Worm (Caenorhabditis elegans) whole organism, mixed stage, embryonic: ENCODE results near the gene T23G4.2.

Experiments used
- M03D4.4 ChIP-seq: sonication (generic microtip); optimal IDR thresholded peaks from 2 replicates; lab custom pipeline; 2017; ENCODE audit warnings: mild to moderate bottlenecking, missing genetic modification characterization, missing compliant biosample characterization
- bed-3 ChIP-seq: fragments of 200-800 bp; sonication (Bioruptor generic); optimal IDR thresholded peaks from 3 replicates; lab custom pipeline; 2018; ENCODE audit warnings: mild to moderate bottlenecking, missing genetic modification characterization, moderate library complexity, missing compliant biosample characterization
- ceh-39 ChIP-seq: fragments of 150-350 bp; optimal IDR thresholded peaks from 2 replicates; lab custom pipeline; 2014; ENCODE audit warnings: missing biosample characterization, missing genetic modification characterization
- ceh-43 ChIP-seq: fragments of 200-800 bp; sonication (Bioruptor generic); optimal IDR thresholded peaks from 2 replicates; lab custom pipeline; 2018; ENCODE audit warnings: mild to moderate bottlenecking, missing genetic modification characterization, moderate library complexity, missing compliant biosample characterization
- ceh-83 ChIP-seq: fragments of 200-800 bp; sonication (Bioruptor generic); optimal IDR thresholded peaks from 2 replicates; lab custom pipeline; 2018; ENCODE audit warnings: mild to moderate bottlenecking, missing genetic modification characterization, missing compliant biosample characterization
- ces-1 ChIP-seq: fragments of 150-350 bp; optimal IDR thresholded peaks from 2 replicates; lab custom pipeline; 2014; ENCODE audit warnings: missing biosample characterization, missing genetic modification reagents, missing genetic modification characterization
- cnd-1 ChIP-seq: fragments of 200-800 bp; sonication (Bioruptor generic); optimal IDR thresholded peaks from 2 replicates; lab custom pipeline; 2018; ENCODE audit warnings: mild to moderate bottlenecking, missing genetic modification characterization, missing compliant biosample characterization
- drap-1 ChIP-seq: fragments of 200-800 bp; sonication (Bioruptor generic); optimal IDR thresholded peaks from 3 replicates; lab custom pipeline; 2018; ENCODE audit warnings: mild to moderate bottlenecking, missing genetic modification characterization, missing compliant biosample characterization
- elt-1 ChIP-seq: sonication (generic microtip); optimal IDR thresholded peaks from 2 replicates; lab custom pipeline; 2017; ENCODE audit warnings: missing genetic modification characterization, mild to moderate bottlenecking, missing compliant biosample characterization, antibody characterized with exemption, moderate library complexity, borderline replicate concordance; ENCODE audit not compliant: insufficient read depth
- elt-3 ChIP-seq: fragments of 150-350 bp; optimal IDR thresholded peaks from 2 replicates; lab custom pipeline; 2014; ENCODE audit warnings: missing biosample characterization, missing genetic modification characterization
- flh-1 ChIP-seq: fragments of 200-800 bp; sonication (Bioruptor generic); optimal IDR thresholded peaks from 2 replicates; lab custom pipeline; 2018; ENCODE audit warnings: mild to moderate bottlenecking, missing genetic modification characterization, moderate library complexity, missing compliant biosample characterization
- ham-2 ChIP-seq: fragments of 200-800 bp; sonication (Bioruptor generic); optimal IDR thresholded peaks from 2 replicates; lab custom pipeline; 2018; ENCODE audit warnings: mild to moderate bottlenecking, missing genetic modification characterization, missing compliant biosample characterization
- lin-13 ChIP-seq: fragments of 150-350 bp; optimal IDR thresholded peaks from 2 replicates; lab custom pipeline; 2014; ENCODE audit warnings: missing biosample characterization, missing genetic modification characterization
- lin-32 ChIP-seq: fragments of 200-800 bp; sonication (Bioruptor generic); optimal IDR thresholded peaks from 2 replicates; lab custom pipeline; 2018; ENCODE audit warnings: mild to moderate bottlenecking, missing genetic modification characterization, missing compliant biosample characterization
- lsy-2 ChIP-seq: fragments of 150-350 bp; optimal IDR thresholded peaks from 2 replicates; lab custom pipeline; 2014; ENCODE audit warnings: missing biosample characterization, missing genetic modification characterization
- mab-5 ChIP-seq: fragments of 150-350 bp; optimal IDR thresholded peaks from 2 replicates; lab custom pipeline; 2014; ENCODE audit warnings: missing biosample characterization, missing genetic modification characterization
- mep-1 ChIP-seq: fragments of 150-350 bp; optimal IDR thresholded peaks from 2 replicates; lab custom pipeline; 2017; ENCODE audit warnings: missing biosample characterization, missing genetic modification reagents, missing genetic modification characterization, inconsistent platforms
- mls-2 ChIP-seq: sonication (generic microtip); optimal IDR thresholded peaks from 2 replicates; lab custom pipeline; 2016; ENCODE audit warnings: mild to moderate bottlenecking, missing genetic modification characterization, moderate library complexity, missing compliant biosample characterization
- nhr-12 ChIP-seq: fragments of 150-350 bp; optimal IDR thresholded peaks from 2 replicates; lab custom pipeline; 2014; ENCODE audit warnings: missing biosample characterization, missing genetic modification characterization
- nhr-2 ChIP-seq: fragments of 150-350 bp; optimal IDR thresholded peaks from 2 replicates; lab custom pipeline; 2014; ENCODE audit warnings: missing biosample characterization, missing genetic modification characterization
- nhr-237 ChIP-seq: fragments of 150-350 bp; optimal IDR thresholded peaks from 2 replicates; lab custom pipeline; 2014; ENCODE audit warnings: missing biosample characterization, missing genetic modification characterization
- nhr-28 ChIP-seq: fragments of 150-350 bp; optimal IDR thresholded peaks from 2 replicates; lab custom pipeline; 2014; ENCODE audit warnings: missing biosample characterization, missing genetic modification characterization
- nhr-76 ChIP-seq: sonication (generic microtip); optimal IDR thresholded peaks from 2 replicates; lab custom pipeline; 2017; ENCODE audit warnings: missing biosample characterization, missing genetic modification characterization
- pha-4 ChIP-seq: fragments of 150-350 bp; optimal IDR thresholded peaks from 2 replicates; lab custom pipeline; 2018; ENCODE audit warnings: missing biosample characterization, missing genetic modification reagents, missing genetic modification characterization
- sem-2 ChIP-seq: fragments of 200-800 bp; sonication (Bioruptor generic); optimal IDR thresholded peaks from 2 replicates; lab custom pipeline; 2018; ENCODE audit warnings: mild to moderate bottlenecking, missing genetic modification characterization, missing compliant biosample characterization
- snpc-4 ChIP-seq: fragments of 150-350 bp; optimal IDR thresholded peaks from 2 replicates; lab custom pipeline; 2014; ENCODE audit warnings: missing biosample characterization, missing genetic modification characterization
- sptf-1 ChIP-seq: sonication (generic microtip); optimal IDR thresholded peaks from 2 replicates; lab custom pipeline; 2017; ENCODE audit warnings: mild to moderate bottlenecking, missing genetic modification characterization, moderate library complexity, missing compliant biosample characterization
- unc-120 ChIP-seq: sonication (generic microtip); optimal IDR thresholded peaks from 2 replicates; lab custom pipeline; 2017; ENCODE audit warnings: missing genetic modification characterization, missing compliant biosample characterization; ENCODE audit not compliant: poor library complexity, severe bottlenecking
- unc-39 ChIP-seq: fragments of 150-350 bp; optimal IDR thresholded peaks from 2 replicates; lab custom pipeline; 2014; ENCODE audit warnings: missing biosample characterization, missing genetic modification characterization
- unc-62 ChIP-seq: fragments of 150-350 bp; optimal IDR thresholded peaks from 2 replicates; lab custom pipeline; 2014; ENCODE audit warnings: missing biosample characterization, missing genetic modification reagents, missing genetic modification characterization
- ztf-11 ChIP-seq: fragments of 150-350 bp; optimal IDR thresholded peaks from 2 replicates; lab custom pipeline; 2014; ENCODE audit warnings: missing biosample characterization, missing genetic modification characterization

Gene T23G4.2

DNA sequence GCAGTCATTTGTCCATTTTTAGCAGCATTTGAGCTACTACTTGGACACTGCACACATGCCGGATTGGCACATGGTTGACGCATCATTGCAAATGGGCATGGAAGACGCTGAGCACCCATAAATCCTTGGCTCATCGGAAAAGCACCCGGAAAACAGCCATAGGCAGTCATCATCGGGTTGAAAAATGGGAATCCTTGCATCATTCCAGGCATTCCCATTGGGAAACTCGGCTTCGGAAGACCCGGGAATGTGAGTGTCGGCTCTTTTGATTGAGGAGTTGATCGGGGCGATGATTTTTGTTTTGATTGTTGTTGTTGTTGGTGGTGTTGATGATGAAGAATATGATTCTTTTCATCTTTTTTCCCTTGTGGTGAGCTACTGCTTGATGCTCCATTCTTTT, 13.3 kb upstream of the T23G4.2 start:
- TF ChIP-seq lsy-2 (tag; lab: Kevin White, UChicago) (no peak), nhr-76 (no peak), lin-13 (tag; lab: Kevin White, UChicago) (no peak), ceh-43 (GFP tag; lab: Kevin White, UChicago) (no peak), drap-1 (GFP tag; lab: Kevin White, UChicago) (no peak), sem-2 (no peak), sptf-1 (tag; lab: Kevin White, UChicago) (no peak), ceh-39 (tag; lab: Kevin White, UChicago) (no peak), nhr-2 (no peak), elt-3 (tag; lab: Kevin White, UChicago) (no peak), ceh-83 (GFP tag; lab: Kevin White, UChicago) (no peak), nhr-12 (tag; lab: Kevin White, UChicago) (no peak), unc-62 (GFP tag; lab: Kevin White, UChicago) (no peak), flh-1 (GFP tag; lab: Kevin White, UChicago) (no peak)

DNA sequence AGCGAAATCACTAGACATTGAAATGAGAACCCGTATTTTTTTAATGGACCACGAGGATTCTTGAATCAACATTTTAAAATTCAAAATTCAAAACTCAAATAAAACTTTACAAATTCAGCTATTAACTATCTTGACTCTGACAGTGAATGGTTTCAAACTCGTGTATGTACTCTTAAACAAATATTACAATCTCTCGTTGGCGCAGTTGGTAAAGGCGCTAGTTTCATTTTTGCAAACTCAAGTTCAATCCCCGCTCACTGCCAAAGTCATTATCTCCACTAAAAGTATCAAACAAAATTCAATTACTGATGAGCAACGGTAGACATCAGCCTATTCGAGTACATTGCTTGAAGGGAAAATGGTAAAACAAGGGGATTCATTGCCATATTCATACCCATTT, 12.1 kb upstream of the T23G4.2 start:
- TF ChIP-seq cnd-1 (peak; percentile 6), unc-120 (tag; lab: Kevin White, UChicago) (no peak), unc-39 (tag; lab: Kevin White, UChicago) (no peak), flh-1 (GFP tag; lab: Kevin White, UChicago) (no peak), unc-62 (GFP tag; lab: Kevin White, UChicago) (no peak)

DNA sequence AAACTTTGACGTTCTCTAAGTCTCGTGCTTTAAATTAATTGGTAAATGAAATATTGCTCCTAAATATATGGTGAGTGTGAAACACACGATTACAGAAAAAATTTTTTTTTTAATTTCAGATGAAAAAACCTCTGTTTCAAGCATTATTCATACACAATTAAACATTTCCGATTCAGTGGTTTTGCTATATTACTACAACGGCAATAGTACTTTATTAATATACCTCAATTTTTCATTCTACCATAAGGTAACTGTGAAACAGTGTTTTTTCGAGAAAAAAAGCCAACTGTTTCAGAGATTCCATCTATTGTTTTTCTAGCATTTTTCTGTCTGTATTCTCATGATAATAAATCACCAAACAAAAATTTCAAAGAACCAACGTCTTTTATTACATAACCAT, 11.5 kb upstream of the T23G4.2 start:
- TF ChIP-seq mep-1 (no peak), sem-2 (no peak), unc-120 (tag; lab: Kevin White, UChicago) (no peak), pha-4 (tag; lab: Kevin White, UChicago) (no peak), lin-13 (tag; lab: Kevin White, UChicago) (no peak), nhr-12 (tag; lab: Kevin White, UChicago) (no peak), ceh-83 (GFP tag; lab: Kevin White, UChicago) (no peak), flh-1 (GFP tag; lab: Kevin White, UChicago) (no peak), nhr-76 (no peak), mab-5 (tag; lab: Kevin White, UChicago) (no peak), cnd-1 (no peak), bed-3 (GFP tag; lab: Kevin White, UChicago) (no peak), unc-39 (tag; lab: Kevin White, UChicago) (no peak), mls-2 (tag; lab: Kevin White, UChicago) (no peak), ztf-11 (no peak), nhr-28 (tag; lab: Kevin White, UChicago) (no peak), ceh-39 (tag; lab: Kevin White, UChicago) (no peak)
- TF ChIP-seq, all 35 proteins: peak for 0

DNA sequence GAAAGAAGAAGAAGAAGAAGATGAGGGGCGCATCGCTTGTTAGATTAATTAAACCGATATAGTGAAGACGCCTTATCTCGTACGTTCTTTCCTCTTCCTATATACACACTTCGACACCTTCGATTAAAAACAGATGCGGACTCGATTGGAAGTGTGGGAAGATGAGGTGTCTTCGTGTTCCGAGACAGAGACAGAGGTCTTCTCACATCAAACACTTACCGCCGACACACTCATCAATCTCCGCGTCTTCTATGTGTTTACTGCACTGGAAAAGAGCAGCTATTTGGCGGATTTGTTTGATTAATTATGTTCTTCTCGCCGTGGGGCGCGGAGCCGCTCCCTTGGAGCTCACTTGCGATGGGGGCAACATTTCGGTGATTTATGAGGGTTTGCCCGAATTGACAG, 10.0 kb upstream of the T23G4.2 start:
- TF ChIP-seq flh-1 (GFP tag; lab: Kevin White, UChicago) (no peak), lin-32 (no peak), unc-120 (tag; lab: Kevin White, UChicago) (peak; percentile 41), lsy-2 (tag; lab: Kevin White, UChicago) (no peak), drap-1 (GFP tag; lab: Kevin White, UChicago) (no peak), M03D4.4 (tag; lab: Kevin White, UChicago) (no peak), elt-1 (tag; lab: Kevin White, UChicago) (peak; percentile 87), mab-5 (tag; lab: Kevin White, UChicago) (peak; percentile 56), ztf-11 (no peak), mls-2 (tag; lab: Kevin White, UChicago) (no peak), nhr-12 (tag; lab: Kevin White, UChicago) (no peak), unc-62 (GFP tag; lab: Kevin White, UChicago) (peak; percentile 98)

DNA sequence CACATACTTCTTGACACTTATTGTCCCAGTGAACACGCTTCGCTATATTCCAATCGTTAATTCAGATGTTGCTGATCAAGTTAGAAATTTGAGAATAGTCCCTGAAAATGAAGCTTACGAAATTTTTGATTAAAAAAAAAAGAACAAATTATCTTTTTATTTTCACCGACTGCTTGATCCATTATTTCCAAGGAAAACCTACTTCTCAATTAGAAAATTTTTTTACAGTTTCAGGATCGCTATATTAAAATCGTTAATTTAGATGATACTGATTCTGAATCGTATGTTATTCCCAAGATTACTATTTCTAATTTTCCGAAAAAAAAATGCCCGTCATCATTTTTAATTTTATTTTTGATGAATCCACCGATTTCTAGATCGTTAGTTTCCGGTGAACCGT, 9.2 kb upstream of the T23G4.2 start, which contains the start of gene T23G4.127:
TSS of gene T23G4.127 (minus strand) at position 101 of the 400 bp plus-strand sequence.
- TF ChIP-seq mls-2 (tag; lab: Kevin White, UChicago) (no peak), ham-2 (no peak), sem-2 (no peak), lin-32 (no peak), nhr-237 (tag; lab: Kevin White, UChicago) (no peak), drap-1 (GFP tag; lab: Kevin White, UChicago) (no peak), ces-1 (no peak), ceh-43 (GFP tag; lab: Kevin White, UChicago) (no peak), sptf-1 (tag; lab: Kevin White, UChicago) (no peak), nhr-76 (no peak), snpc-4 (tag; lab: Kevin White, UChicago) (no peak), pha-4 (tag; lab: Kevin White, UChicago) (no peak), unc-62 (GFP tag; lab: Kevin White, UChicago) (no peak), elt-1 (tag; lab: Kevin White, UChicago) (no peak)
